Fruit fly (Drosophila melanogaster) S2 (cell line): ENCODE measurements around the gene Rift.

ENCODE experiments used
- CG8478 ChIP-seq: fragments of >200 bp; optimal IDR thresholded peaks from 2 replicates; lab custom pipeline; 2018
- CTCF ChIP-seq, 2 experiments: fragments of >200 bp; optimal IDR thresholded peaks; 2 replicates each; lab custom pipeline; 2018

Gene Rift

DNA sequence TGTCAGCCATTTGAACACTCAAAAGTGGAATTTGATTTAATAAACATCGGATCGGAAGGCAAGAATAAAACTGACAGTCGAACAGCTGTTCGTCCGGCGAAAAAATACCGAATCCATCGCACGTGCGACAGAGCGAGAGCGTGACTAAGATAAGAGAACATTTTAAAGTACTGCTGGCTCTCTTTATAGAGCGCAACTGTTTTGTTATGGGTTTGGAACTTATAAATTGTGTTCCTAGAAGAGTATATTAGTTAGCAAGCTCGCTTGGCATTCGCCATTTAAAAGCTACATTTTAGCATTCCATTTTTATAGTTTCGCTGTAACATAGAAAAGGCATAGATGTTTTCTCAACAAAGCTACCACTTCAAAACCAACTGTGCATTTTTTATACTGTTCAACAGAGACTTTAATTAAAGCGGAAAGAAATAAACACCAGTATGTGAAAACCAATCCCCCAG, at the start of gene Rift:
Rift (minus strand) TSS at position 114 of the 458 bp plus-strand sequence.
- TF ChIP-seq CG8478 (no peak), CTCF (optimal IDR thresholded peaks at IDR 0.05; lab: Kevin White, UChicago) (no peak)

DNA sequence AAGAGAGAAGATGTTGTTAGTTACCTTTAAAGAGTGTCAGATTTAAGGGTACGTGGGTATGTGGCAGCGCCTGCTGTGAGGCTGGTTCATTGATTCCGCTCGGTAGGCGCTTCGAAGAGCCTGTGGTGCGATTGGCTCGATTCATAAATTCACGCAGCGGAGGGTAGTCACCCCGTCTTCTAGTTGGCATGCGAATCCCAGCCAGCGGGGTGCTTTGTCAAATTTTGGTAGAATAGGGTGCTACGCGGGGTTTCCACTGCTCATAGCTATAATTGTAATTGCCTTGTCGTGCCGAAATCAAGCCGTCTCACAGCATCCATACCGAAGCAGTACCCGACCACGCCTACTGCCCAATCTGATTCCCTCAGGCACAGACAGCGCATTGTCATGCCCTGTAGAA, 42.2 kb upstream of the Rift start:
- TF ChIP-seq CTCF (optimal IDR thresholded peaks at IDR 0.05; lab: Kevin White, UChicago) (no peak), CG8478 (no peak)

DNA sequence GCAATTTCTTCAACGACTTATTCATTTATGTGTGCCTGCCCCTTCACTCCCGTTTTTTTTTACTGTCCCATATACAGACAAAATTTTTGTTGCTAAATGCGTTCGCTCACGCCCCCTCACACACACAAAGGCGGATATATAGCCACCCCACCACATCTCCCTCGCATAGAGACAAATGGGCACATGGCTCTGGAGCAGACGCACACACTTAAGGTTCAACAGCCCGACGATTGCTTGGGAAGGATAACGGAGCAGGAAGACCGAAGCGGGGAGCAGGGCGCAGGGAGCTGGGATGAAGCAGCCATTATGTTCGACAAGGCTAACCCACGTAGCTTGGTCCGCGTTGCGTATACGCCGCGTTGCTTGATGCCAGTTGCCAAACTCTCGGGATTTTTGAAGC, 16.4 kb upstream of the Rift start:
- TF ChIP-seq CTCF (optimal IDR thresholded peaks at IDR 0.05; lab: Kevin White, UChicago) (no peak), CG8478 (no peak)

DNA sequence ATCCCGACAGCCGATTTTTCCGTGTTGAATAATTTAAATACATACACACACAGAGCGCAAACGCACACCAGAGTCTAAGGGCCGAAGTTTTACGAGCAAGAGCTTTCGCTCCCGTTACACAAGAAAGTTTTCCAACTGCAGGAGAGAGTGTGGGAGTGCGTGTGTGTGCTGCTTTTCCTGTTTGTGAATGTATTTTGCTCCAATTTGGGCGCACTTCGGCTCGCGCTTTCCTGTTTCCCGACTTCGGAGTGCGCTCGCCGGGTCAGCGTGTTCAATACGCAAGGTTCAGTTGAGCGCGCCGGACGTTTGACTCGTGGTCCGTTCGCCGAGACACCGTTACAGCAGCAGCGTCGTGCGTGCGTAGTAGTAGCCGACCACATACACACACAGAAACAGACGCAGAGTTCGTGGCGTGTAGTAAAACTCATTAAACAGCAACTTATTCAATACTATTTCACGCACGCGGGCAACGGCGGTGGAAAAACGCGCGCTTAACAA, 15.6 kb upstream of the Rift start:
- TF ChIP-seq CG8478 (no peak), CTCF (optimal IDR thresholded peaks at IDR 0.05; lab: Kevin White, UChicago) (no peak)

DNA sequence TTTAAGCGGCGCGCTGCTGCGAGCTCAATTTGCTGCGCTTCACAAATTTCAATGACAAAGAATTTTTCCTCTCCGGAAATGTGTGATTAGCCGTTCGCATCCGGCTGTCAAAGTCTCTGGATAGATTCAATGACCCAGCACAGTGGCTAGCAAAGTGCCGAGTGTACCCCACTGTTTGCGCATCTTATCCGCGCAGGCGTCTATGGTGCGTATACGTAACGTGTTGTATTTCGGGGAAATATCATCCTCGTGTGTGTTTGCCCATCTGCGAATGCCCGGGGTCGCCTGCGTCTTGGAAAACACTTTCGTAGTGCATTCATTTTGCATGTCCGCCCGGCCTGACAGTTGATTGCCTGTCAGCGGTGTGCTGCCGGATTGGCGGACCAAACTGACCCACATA, 14.2 kb upstream of the Rift start:
- TF ChIP-seq CG8478 (no peak), CTCF (optimal IDR thresholded peaks at IDR 0.05; lab: Kevin White, UChicago) (no peak)

DNA sequence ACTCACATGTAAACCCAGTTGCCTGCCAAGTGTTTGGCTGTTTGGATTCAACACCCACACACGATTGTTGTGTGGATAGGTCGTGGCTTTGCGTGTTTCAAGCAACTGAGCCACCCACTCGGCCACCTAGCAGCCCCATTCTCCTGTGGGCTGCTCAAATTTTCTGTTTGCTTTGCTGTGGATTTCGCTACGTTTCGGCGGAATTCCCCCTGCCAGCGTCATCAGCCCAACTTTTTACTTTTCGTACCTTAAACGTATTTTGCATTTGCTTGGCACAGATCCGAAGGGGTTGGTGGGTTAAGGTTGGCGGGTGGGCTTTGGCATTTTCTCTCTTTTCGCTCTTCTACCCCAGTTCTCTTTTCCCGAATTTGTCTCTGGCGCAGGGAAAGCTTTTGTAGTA, 12.5 kb upstream of the Rift start:
- TF ChIP-seq CG8478 (no peak), CTCF (optimal IDR thresholded peaks at IDR 0.05; lab: Kevin White, UChicago) (no peak)

DNA sequence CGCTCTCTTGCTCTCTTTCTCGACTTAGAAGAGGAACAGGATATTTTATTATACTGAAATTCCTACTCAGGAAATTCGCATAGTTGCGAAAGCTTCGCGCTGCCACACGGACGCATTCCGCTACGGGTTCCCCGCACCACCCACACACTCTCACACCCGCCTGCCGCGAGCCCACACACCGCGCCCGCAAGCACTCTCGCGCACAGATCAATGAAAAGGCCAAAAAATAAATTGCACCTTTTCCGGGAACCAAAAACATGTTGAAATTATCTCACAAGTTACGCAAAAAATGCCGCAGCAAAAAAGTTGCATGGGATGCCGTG, 3.0 kb upstream of the Rift start:
- no peak for TF ChIP-seq CG8478
- no peak for TF ChIP-seq CTCF (optimal IDR thresholded peaks at IDR 0.05; lab: Kevin White, UChicago)

DNA sequence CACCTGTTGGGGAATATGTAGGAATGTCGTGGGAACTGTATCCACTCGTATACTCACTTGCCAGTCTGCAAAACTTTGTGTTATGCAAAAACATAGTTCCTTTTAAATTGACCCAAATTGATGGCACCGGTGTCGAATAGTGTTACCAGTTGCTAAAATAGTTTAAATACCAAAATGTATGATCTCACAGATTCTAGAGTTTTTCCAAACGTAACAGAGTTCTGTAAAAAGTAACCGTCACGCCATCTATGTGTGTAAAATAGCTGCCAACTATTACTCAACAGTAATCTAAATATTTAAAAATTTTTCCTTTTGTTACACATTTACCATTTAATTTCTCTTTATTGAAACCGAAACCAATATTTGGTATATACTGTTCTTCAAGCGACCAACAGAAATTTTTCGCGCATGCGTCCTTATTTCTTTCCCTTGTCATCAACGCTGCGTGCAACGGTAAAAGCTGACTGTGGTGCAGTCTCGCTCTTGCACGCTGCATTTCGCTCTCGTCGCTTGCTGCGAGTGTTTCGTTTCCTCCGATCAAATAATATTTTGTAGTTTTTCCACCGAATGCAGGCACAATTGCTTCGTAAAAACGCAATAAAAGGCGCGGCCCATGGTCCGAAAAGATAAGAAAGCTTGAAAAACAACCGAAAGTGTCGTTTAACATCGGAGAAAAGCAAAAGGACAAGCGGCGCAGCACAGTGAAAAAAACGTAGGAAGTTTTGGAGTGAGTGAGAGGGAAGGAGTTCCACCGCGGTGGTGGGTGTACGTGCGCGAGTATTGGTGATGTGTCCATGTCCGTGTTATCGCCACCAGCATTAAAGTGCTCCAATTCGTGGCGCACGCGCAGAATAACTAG, 2.4 kb upstream of the Rift start, which contains the start of the genes FeCH and RhoGAP100F:
FeCH (minus strand) TSS at position 180 of the 859 bp plus-strand sequence.
RhoGAP100F (plus strand) TSS at position 493 of the 859 bp plus-strand sequence.
- TF ChIP-seq CG8478 (no peak), CTCF (optimal IDR thresholded peaks at IDR 0.05; lab: Kevin White, UChicago) (peak; percentile 73 to 88)

DNA sequence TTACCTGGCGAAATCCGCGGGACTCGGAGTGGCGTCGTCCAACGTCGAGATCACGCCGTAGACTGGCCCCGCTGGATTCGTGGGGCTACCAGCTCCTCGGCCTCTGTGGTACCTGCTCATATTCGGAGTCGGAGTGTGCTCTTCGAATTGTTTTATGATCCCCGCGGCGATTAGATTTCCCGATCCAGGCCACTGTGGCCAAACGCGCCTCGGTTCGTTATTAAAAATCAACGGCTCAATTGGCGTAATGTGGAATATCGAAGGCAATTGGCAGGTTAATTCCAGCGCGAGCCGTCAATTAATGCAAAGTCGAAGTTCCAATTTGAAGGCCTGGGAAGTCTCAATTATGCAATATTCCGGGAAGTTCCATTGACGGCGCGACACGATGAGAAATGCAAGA, 364 bp downstream of the Rift start:
- TF ChIP-seq CG8478 (no peak), CTCF (optimal IDR thresholded peaks at IDR 0.05; lab: Kevin White, UChicago) (no peak)

DNA sequence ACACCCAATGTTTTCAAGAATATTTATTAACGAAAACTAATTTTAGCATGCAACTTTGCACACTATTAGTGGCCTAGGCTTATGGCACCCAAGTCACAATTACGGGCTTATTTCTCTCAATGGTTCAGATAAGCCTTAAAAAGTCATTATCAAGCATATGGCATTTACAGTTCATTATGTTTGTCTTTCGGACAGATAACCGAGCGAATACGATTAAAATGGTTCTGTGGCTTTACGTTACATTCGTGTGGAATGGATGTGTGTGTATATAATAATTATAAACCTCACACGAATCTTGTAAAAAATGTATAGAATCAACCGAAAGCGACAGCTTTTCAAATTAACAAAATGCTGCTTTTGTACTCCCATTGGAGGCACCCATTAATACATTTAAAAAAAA, 1.4 kb downstream of the Rift start:
- no peak for TF ChIP-seq CG8478
- no peak for TF ChIP-seq CTCF (optimal IDR thresholded peaks at IDR 0.05; lab: Kevin White, UChicago)

DNA sequence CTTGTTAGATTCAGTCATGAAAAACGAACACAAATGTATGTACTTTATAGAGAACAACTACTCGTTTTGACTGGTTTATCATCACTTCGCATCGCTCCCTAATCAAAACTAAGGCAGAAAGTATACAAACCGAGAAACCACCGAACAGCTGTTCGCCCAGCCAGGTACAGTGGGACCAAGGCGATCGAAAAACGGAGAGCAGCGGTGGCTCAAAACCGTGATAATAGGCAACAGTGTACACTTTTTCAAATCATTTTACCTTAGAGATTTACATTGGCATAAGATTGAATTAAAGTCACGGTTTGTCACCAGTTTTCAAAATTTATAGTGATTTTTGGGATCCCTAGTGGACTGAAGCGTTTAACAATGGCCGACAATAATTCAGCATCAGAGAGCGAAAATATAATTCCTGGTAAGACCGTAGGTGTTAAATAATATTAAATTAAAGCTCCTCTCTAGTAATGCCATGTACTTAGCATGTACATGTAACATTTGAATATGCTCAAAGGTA, 4.7 kb downstream of the Rift start, which contains the start of the genes CG42233 and CG1971:
CG42233 (minus strand) TSS at position 51 of the 511 bp plus-strand sequence.
CG1971 (plus strand) TSS at position 241 of the 511 bp plus-strand sequence.
- TF ChIP-seq CTCF (optimal IDR thresholded peaks at IDR 0.05; lab: Kevin White, UChicago) (no peak), CG8478 (no peak)

DNA sequence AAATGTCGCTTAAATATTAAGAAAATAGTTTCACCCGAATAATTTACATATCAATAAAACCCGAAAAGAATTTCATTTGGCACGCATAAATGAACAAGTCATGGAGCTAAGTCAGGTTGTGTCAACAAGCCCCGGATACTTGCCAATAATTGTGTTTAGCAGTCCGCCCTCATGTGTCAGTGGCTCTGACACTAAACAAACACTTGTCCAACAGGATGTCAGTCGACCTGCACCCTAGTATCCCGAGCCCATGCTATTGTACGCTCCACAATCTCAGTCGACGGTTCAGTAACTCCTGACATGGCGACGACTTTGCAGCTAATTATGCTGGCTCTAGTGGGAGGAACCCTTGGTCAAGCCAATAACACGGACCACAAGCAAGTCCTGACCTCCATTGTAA, 9.3 kb downstream of the Rift start, which contains the start of gene Ir100a:
Ir100a (plus strand) TSS at position 301 of the 400 bp plus-strand sequence.
- TF ChIP-seq CTCF (optimal IDR thresholded peaks at IDR 0.05; lab: Kevin White, UChicago) (no peak), CG8478 (no peak)

DNA sequence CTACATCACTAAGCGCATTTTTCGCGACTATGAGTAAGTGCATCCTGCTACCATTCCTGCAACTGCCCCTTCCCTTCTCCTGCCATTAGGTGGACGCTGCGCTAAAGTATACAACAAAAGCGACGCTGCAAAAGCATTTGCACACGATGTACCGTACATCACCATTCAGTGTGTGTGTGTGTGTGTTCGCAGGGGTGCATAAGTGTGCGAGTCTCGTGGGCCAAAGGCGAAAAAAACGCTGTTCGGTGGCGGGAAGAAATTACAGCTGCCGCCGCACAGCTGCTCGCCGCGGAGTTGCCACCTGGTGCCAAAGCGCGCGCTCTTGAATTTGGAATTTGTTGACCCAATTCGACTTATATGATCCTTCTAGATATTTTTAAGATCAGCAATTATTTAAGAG, 15.5 kb downstream of the Rift start:
- TF ChIP-seq CG8478: no peak
- peak in 1 of 2 experiments; percentile 38 for TF ChIP-seq CTCF (optimal IDR thresholded peaks at IDR 0.05; lab: Kevin White, UChicago)

DNA sequence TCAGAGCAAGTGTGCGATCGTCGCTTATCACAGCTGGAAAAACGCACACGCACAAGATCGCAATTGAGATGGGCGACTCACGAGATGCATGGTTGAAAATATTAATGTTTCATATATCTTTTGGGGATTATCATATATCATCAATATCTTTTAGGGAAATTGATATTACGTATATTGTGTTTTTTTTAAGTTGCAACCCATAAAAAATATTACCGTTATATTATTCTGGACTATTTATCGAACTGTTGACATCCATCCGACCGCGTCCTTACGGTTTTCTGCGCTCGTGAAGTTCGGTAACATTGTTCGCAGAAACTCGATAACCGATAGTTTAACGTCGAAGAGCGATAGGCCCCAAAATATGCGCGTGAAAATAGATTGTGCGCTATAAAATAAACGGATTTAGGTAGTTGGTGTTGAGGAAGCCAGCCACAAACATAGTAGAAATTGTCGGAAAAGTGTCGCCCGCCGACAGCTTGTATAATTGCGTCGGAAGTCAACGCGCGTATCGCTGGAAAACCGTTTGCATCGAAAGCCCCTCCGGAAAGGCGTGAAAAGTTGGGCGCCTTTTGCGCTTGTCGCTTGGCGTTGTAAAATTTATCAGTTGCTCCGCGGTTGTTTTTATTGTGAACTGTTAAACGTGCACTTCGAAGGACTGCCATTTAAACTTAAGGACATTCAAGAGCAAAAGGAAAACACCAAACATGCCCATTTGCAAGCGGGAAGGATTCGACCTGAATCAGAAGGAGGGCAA, 16.1 kb downstream of the Rift start, which contains the start of the genes Mccc1 and Acf:
Mccc1 (minus strand) TSS at position 244 of the 754 bp plus-strand sequence.
Acf (plus strand) TSS at position 318 of the 754 bp plus-strand sequence.
- TF ChIP-seq CG8478 (no peak), CTCF (optimal IDR thresholded peaks at IDR 0.05; lab: Kevin White, UChicago) (no peak)

DNA sequence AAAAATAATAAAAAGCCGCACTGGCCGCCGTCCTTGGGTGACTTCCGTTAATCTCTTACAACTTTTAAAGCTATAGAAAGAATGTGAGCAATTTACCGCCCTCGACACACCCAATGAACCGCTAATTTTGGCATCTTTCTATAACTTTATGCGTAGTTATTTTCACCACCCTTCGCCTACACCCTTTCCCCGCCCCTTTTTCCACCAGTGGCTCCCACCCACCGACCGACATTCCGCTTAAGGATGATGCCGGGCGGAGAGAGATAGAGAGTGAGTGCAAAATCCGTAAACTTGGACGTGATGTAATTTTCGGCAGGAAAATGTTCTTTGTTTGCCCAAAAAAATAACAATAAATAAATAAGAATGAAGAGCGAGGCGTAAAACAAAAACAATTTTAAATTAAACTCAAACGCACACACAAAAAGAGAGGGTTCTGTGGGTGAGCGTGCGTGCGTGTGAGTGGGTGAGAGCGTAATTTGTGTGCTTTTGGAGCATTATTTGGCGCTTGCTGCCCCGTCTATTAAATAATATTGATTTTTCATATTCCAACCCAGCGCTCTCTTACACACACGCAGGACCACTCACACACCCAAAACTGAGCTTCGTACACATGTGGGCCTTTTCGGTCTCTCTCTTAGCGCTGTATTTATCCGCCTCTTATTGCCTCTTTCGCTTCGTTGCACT, 32.4 kb downstream of the Rift start:
- no peak for TF ChIP-seq CG8478
- no peak for TF ChIP-seq CTCF (optimal IDR thresholded peaks at IDR 0.05; lab: Kevin White, UChicago)
